Worm (Caenorhabditis elegans): ENCODE results near the gene timm-17B.2.

DNA sequence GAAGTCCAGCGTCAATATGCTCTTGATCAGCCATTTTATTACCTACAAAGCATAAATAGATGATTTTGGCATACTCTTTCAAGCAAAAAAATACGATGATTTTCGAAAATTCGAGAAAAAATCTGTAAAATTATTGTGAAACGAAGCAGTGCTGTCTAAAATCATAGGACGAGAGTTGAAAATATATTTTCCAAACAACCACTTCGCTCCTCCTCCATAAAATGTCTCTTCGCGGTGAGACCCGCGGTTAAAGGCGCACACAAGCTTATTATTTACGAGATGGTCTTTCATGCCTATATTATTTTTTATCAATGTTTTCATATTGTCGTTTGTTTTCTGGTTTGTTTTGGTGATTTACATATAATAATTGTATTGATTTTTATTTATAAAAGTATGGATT lies 17.2 kb upstream of the timm-17B.2 start, which contains the start of gene nap-1:
- no peak for TF ChIP-seq unc-39 (tag; optimal IDR thresholded peaks at IDR 0.05)
- TF ChIP-seq fos-1 (tag; optimal IDR thresholded peaks at IDR 0.05) = peak; percentile 61
- TF ChIP-seq elt-3 (tag; optimal IDR thresholded peaks at IDR 0.05) = no peak
- no peak for TF ChIP-seq nhr-11 (tag; optimal IDR thresholded peaks at IDR 0.05)
- no peak for TF ChIP-seq elt-1 (tag; optimal IDR thresholded peaks at IDR 0.05)
- TF ChIP-seq unc-55 (GFP tag; optimal IDR thresholded peaks at IDR 0.05) = peak; percentile 95
- TF ChIP-seq nhr-77 (tag; optimal IDR thresholded peaks at IDR 0.05) = no peak
- TF ChIP-seq ZK546.5 (tag; optimal IDR thresholded peaks at IDR 0.05) = peak; percentile 8
- peak; percentile 87 for TF ChIP-seq nhr-129 (tag; optimal IDR thresholded peaks at IDR 0.05)
- TF ChIP-seq F13H6.1 (tag; optimal IDR thresholded peaks at IDR 0.05) = peak; percentile 46
- TF ChIP-seq zag-1 (tag; optimal IDR thresholded peaks at IDR 0.05) = no peak
- TF ChIP-seq ceh-82 (tag; optimal IDR thresholded peaks at IDR 0.05) = peak; percentile 19
- TF ChIP-seq blmp-1 (tag; optimal IDR thresholded peaks at IDR 0.05; ENCODE audit: insufficient read depth) = no peak
